Fruit fly (Drosophila melanogaster): Measurements from ENCODE around the gene Myo61F.

DNA sequence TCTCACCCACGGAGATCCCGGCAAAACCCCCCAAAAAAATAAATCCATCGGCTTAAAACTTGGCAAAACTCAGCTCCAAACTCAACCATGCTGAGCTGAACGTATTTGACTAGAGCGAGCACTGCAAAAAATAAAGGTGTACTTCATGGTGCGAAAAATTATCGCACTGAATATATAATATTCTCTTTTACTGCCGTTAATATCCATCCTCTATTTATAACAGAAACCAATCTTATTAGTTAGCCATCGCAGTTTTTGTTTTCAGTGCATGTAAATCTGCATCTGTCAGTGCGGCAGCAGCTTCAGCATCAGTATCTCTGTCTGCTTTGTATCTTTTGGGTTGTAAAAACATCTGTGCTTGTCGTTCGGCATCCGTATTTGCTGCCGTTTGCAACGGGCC, 52.7 kb downstream of the Myo61F start:
- TF ChIP-seq EcR (GFP tag; optimal IDR thresholded peaks at IDR 0.05) (no peak), psq (optimal IDR thresholded peaks at IDR 0.05) (no peak), CG8478 (optimal IDR thresholded peaks at IDR 0.05) (no peak), Dll (optimal IDR thresholded peaks at IDR 0.05) (no peak), usp (GFP tag; optimal IDR thresholded peaks at IDR 0.05) (no peak), pan (optimal IDR thresholded peaks at IDR 0.05) (no peak)
